Worm (Caenorhabditis elegans): ENCODE data around the gene clec-257.

- no peak for TF ChIP-seq him-1 (tag; optimal IDR thresholded peaks at IDR 0.05)
- no peak for TF ChIP-seq dao-5 (tag; optimal IDR thresholded peaks at IDR 0.05)
Observed at ce11 chrV:18750445-18750844, 22.4 kb upstream of the clec-257 start, which contains the start of the genes F11D11.21 and F11D11.12.
